Fruit fly (Drosophila melanogaster) whole organism, embryonic: ENCODE data around the gene RpL24.

Experiments
- ATbp ChIP-seq: fragments of 200-800 bp; sonication (Bioruptor generic); optimal IDR thresholded peaks from 2 replicates; lab custom pipeline; 2017; ENCODE audit warnings: missing biosample characterization, mild to moderate bottlenecking, missing genetic modification characterization, missing genetic modification reagents
- Abd-B ChIP-seq: fragments of 200-800 bp; sonication (Bioruptor generic); optimal IDR thresholded peaks from 2 replicates; lab custom pipeline; 2018; ENCODE audit warnings: missing biosample characterization, mild to moderate bottlenecking, missing genetic modification characterization, moderate library complexity
- CG10431 ChIP-seq: fragments of 200-800 bp; sonication (Bioruptor generic); optimal IDR thresholded peaks from 3 replicates; lab custom pipeline; 2018; ENCODE audit warnings: missing biosample characterization, mild to moderate bottlenecking, missing genetic modification characterization
- CG11093 ChIP-seq: fragments of 200-800 bp; sonication (Bioruptor generic); IDR thresholded peaks from 3 replicates; pipeline ENCODE4 v1.3.6; 2022; ENCODE audit warnings: missing biosample characterization, missing genetic modification characterization
- CG11723 ChIP-seq: fragments of 200-800 bp; sonication (Bioruptor generic); optimal IDR thresholded peaks from 2 replicates; lab custom pipeline; 2017; ENCODE audit warnings: missing biosample characterization, mild to moderate bottlenecking, missing genetic modification characterization
- CG12769 ChIP-seq: fragments of 200-800 bp; sonication (Bioruptor generic); optimal IDR thresholded peaks from 2 replicates; lab custom pipeline; 2019; ENCODE audit warnings: missing biosample characterization, mild to moderate bottlenecking, missing genetic modification characterization, moderate library complexity
- CG13894 ChIP-seq: fragments of 200-800 bp; sonication (Bioruptor generic); optimal IDR thresholded peaks from 3 replicates; lab custom pipeline; 2018; ENCODE audit warnings: missing biosample characterization, mild to moderate bottlenecking, missing genetic modification characterization, moderate library complexity
- CG15269 ChIP-seq: fragments of 200-800 bp; sonication (Bioruptor generic); optimal IDR thresholded peaks from 2 replicates; lab custom pipeline; 2018; ENCODE audit warnings: missing biosample characterization, mild to moderate bottlenecking, missing genetic modification characterization, moderate library complexity
- CG1647 ChIP-seq: fragments of 200-800 bp; sonication (Bioruptor generic); optimal IDR thresholded peaks from 3 replicates; lab custom pipeline; 2016; ENCODE audit warnings: missing biosample characterization, missing genetic modification characterization
- CG2712 ChIP-seq: fragments of 200-800 bp; optimal IDR thresholded peaks from 3 replicates; lab custom pipeline; 2019; ENCODE audit warnings: missing biosample characterization, mild to moderate bottlenecking, missing genetic modification characterization, moderate library complexity
- CG2875 ChIP-seq: fragments of 200-800 bp; sonication (Bioruptor generic); optimal IDR thresholded peaks from 2 replicates; lab custom pipeline; 2017; ENCODE audit warnings: missing biosample characterization, mild to moderate bottlenecking, missing genetic modification characterization, missing genetic modification reagents
- CG30020 ChIP-seq: fragments of 200-800 bp; optimal IDR thresholded peaks from 2 replicates; lab custom pipeline; 2019; ENCODE audit warnings: missing biosample characterization, mild to moderate bottlenecking, missing genetic modification characterization, moderate library complexity
- CG33213 ChIP-seq: fragments of 200-800 bp; sonication (Bioruptor generic); optimal IDR thresholded peaks from 3 replicates; lab custom pipeline; 2016; ENCODE audit warnings: missing biosample characterization, missing genetic modification characterization
- CG4282 ChIP-seq: fragments of 200-800 bp; sonication (Bioruptor generic); optimal IDR thresholded peaks from 2 replicates; lab custom pipeline; 2016; ENCODE audit warnings: missing biosample characterization, missing genetic modification characterization
- CG4360 ChIP-seq: fragments of 200-800 bp; sonication (Bioruptor generic); IDR thresholded peaks from 2 replicates; pipeline ENCODE4 v1.3.6; 2022; ENCODE audit warnings: missing biosample characterization, missing genetic modification characterization
- CG4707 ChIP-seq: fragments of 200-800 bp; sonication (Bioruptor generic); optimal IDR thresholded peaks from 2 replicates; lab custom pipeline; 2018; ENCODE audit warnings: missing biosample characterization, mild to moderate bottlenecking, missing genetic modification characterization, moderate library complexity
- CG4854 ChIP-seq: fragments of 200-800 bp; sonication (Bioruptor generic); optimal IDR thresholded peaks from 2 replicates; lab custom pipeline; 2016; ENCODE audit warnings: missing biosample characterization, missing genetic modification characterization, inconsistent platforms
- CG6254 ChIP-seq: fragments of 200-800 bp; sonication (Bioruptor generic); optimal IDR thresholded peaks from 3 replicates; lab custom pipeline; 2017; ENCODE audit warnings: mild to moderate bottlenecking, missing biosample characterization, missing genetic modification reagents, missing genetic modification characterization
- CG7745 ChIP-seq: fragments of 200-800 bp; sonication (Bioruptor generic); optimal IDR thresholded peaks from 2 replicates; lab custom pipeline; 2018; ENCODE audit warnings: missing biosample characterization, mild to moderate bottlenecking, missing genetic modification characterization, moderate library complexity
- Camta ChIP-seq: fragments of 200-800 bp; sonication (Bioruptor generic); optimal IDR thresholded peaks from 2 replicates; lab custom pipeline; 2016; ENCODE audit warnings: missing biosample characterization, missing genetic modification characterization
- Dbx ChIP-seq: fragments of 200-800 bp; sonication (Bioruptor generic); IDR thresholded peaks from 3 replicates; pipeline ENCODE4 v1.3.6; 2022; ENCODE audit warnings: missing biosample characterization, missing genetic modification characterization
- Fer1 ChIP-seq: fragments of 200-800 bp; sonication (Bioruptor generic); optimal IDR thresholded peaks from 2 replicates; lab custom pipeline; 2017; ENCODE audit warnings: missing biosample characterization, mild to moderate bottlenecking, missing genetic modification characterization
- HLH3B ChIP-seq: fragments of 200-800 bp; sonication (Bioruptor generic); IDR thresholded peaks from 2 replicates; pipeline ENCODE4 v1.3.6; 2022; ENCODE audit warnings: missing biosample characterization, missing genetic modification characterization
- Hr51 ChIP-seq, 2 experiments: fragments of 200-800 bp; sonication (Bioruptor generic); optimal IDR thresholded peaks; 2 replicates in 1 of 2; 3 replicates in 1 of 2; lab custom pipeline; 2016 to 2018; ENCODE audit warnings: missing biosample characterization in 2 of 2, missing genetic modification characterization in 2 of 2, mild to moderate bottlenecking in 1 of 2, moderate library complexity in 1 of 2
- NFAT ChIP-seq: fragments of 200-800 bp; sonication (Bioruptor generic); IDR thresholded peaks from 2 replicates; pipeline ENCODE4 v1.3.6; 2022; ENCODE audit warnings: missing biosample characterization, missing genetic modification characterization
- Oaz ChIP-seq: fragments of 200-800 bp; sonication (Bioruptor generic); IDR thresholded peaks from 2 replicates; pipeline ENCODE4 v1.3.6; 2022; ENCODE audit warnings: missing biosample characterization, missing genetic modification characterization
- Ssrp ChIP-seq: fragments of 200-800 bp; sonication (Bioruptor generic); optimal IDR thresholded peaks from 2 replicates; lab custom pipeline; 2018; ENCODE audit warnings: missing biosample characterization, mild to moderate bottlenecking, missing genetic modification characterization, moderate library complexity
- TFAM ChIP-seq: fragments of 200-800 bp; sonication (Bioruptor generic); optimal IDR thresholded peaks from 2 replicates; lab custom pipeline; 2017; ENCODE audit warnings: missing biosample characterization, missing genetic modification characterization, inconsistent platforms
- ab ChIP-seq: fragments of 200-800 bp; sonication (Bioruptor generic); optimal IDR thresholded peaks from 2 replicates; lab custom pipeline; 2016; ENCODE audit warnings: missing biosample characterization, missing genetic modification characterization
- bab2 ChIP-seq: fragments of 200-800 bp; sonication (Bioruptor generic); optimal IDR thresholded peaks from 2 replicates; lab custom pipeline; 2016; ENCODE audit warnings: missing biosample characterization, missing genetic modification characterization
- btn ChIP-seq: fragments of 200-800 bp; sonication (Bioruptor generic); optimal IDR thresholded peaks from 2 replicates; lab custom pipeline; 2016; ENCODE audit warnings: missing biosample characterization, missing genetic modification characterization
- crol ChIP-seq: fragments of 200-800 bp; sonication (Bioruptor generic); IDR thresholded peaks from 2 replicates; pipeline ENCODE4 v1.3.6; 2022; ENCODE audit warnings: missing biosample characterization, missing genetic modification characterization
- da ChIP-seq: fragments of 200-800 bp; sonication (Bioruptor generic); optimal IDR thresholded peaks from 2 replicates; lab custom pipeline; 2016; ENCODE audit warnings: missing biosample characterization, missing genetic modification characterization
- emc ChIP-seq: fragments of 200-800 bp; sonication (Bioruptor generic); optimal IDR thresholded peaks from 2 replicates; lab custom pipeline; 2016; ENCODE audit warnings: missing biosample characterization, missing genetic modification characterization
- fd102C ChIP-seq: fragments of 200-800 bp; sonication (Bioruptor generic); optimal IDR thresholded peaks from 2 replicates; lab custom pipeline; 2018; ENCODE audit warnings: missing biosample characterization, mild to moderate bottlenecking, missing genetic modification characterization, moderate library complexity
- fd3F ChIP-seq: fragments of 200-800 bp; sonication (Bioruptor generic); optimal IDR thresholded peaks from 2 replicates; lab custom pipeline; 2018; ENCODE audit warnings: missing biosample characterization, mild to moderate bottlenecking, missing genetic modification characterization, moderate library complexity
- fd96Cb ChIP-seq: fragments of 200-800 bp; sonication (Bioruptor generic); optimal IDR thresholded peaks from 2 replicates; lab custom pipeline; 2018; ENCODE audit warnings: missing biosample characterization, mild to moderate bottlenecking, missing genetic modification characterization, moderate library complexity
- gfzf ChIP-seq: fragments of 200-800 bp; sonication (Bioruptor generic); optimal IDR thresholded peaks from 2 replicates; lab custom pipeline; 2016; ENCODE audit warnings: missing biosample characterization, mild to moderate bottlenecking, missing genetic modification characterization, moderate library complexity
- kay ChIP-seq: fragments of 200-800 bp; sonication (Bioruptor generic); optimal IDR thresholded peaks from 2 replicates; lab custom pipeline; 2016; ENCODE audit warnings: missing biosample characterization, missing genetic modification characterization
- luna ChIP-seq: fragments of 200-800 bp; sonication (Bioruptor generic); optimal IDR thresholded peaks from 2 replicates; lab custom pipeline; 2016; ENCODE audit warnings: missing biosample characterization, missing genetic modification characterization
- mam ChIP-seq: fragments of 200-800 bp; sonication (Bioruptor generic); optimal IDR thresholded peaks from 3 replicates; lab custom pipeline; 2016; ENCODE audit warnings: missing biosample characterization, missing genetic modification characterization
- mld ChIP-seq: fragments of 200-800 bp; sonication (Bioruptor generic); IDR thresholded peaks from 3 replicates; pipeline ENCODE4 v1.3.6; 2022; ENCODE audit warnings: missing biosample characterization, missing genetic modification characterization; ENCODE audit not compliant: partially characterized antibody
- nerfin-1 ChIP-seq: fragments of 200-800 bp; sonication (Bioruptor generic); optimal IDR thresholded peaks from 3 replicates; lab custom pipeline; 2019; ENCODE audit warnings: missing biosample characterization, mild to moderate bottlenecking, missing genetic modification characterization, moderate library complexity
- odd ChIP-seq: fragments of 200-800 bp; sonication (Bioruptor generic); optimal IDR thresholded peaks from 2 replicates; lab custom pipeline; 2017; ENCODE audit warnings: missing biosample characterization, mild to moderate bottlenecking, missing genetic modification characterization
- ranshi ChIP-seq: fragments of 200-800 bp; sonication (Bioruptor generic); IDR thresholded peaks from 2 replicates; pipeline ENCODE4 v1.3.6; 2022; ENCODE audit warnings: missing biosample characterization, missing genetic modification characterization
- ro ChIP-seq: fragments of 200-800 bp; sonication (Bioruptor generic); IDR thresholded peaks from 2 replicates; pipeline ENCODE4 v1.3.6; 2022; ENCODE audit warnings: missing biosample characterization, missing genetic modification characterization
- schlank ChIP-seq: fragments of 200-800 bp; sonication (Bioruptor generic); optimal IDR thresholded peaks from 2 replicates; lab custom pipeline; 2018; ENCODE audit warnings: missing biosample characterization, mild to moderate bottlenecking, missing genetic modification characterization
- sisA ChIP-seq: fragments of 200-800 bp; sonication (Bioruptor generic); IDR thresholded peaks from 2 replicates; pipeline ENCODE4 v1.3.6; 2022; ENCODE audit warnings: missing biosample characterization, missing genetic modification characterization
- slp2 ChIP-seq: fragments of 200-800 bp; sonication (Bioruptor generic); optimal IDR thresholded peaks from 2 replicates; lab custom pipeline; 2016; ENCODE audit warnings: missing biosample characterization, missing genetic modification characterization
- wek ChIP-seq: fragments of 200-800 bp; sonication (Bioruptor generic); optimal IDR thresholded peaks from 3 replicates; lab custom pipeline; 2018; ENCODE audit warnings: missing biosample characterization, mild to moderate bottlenecking, missing genetic modification characterization, moderate library complexity
- z ChIP-seq: fragments of 200-800 bp; sonication (Bioruptor generic); IDR thresholded peaks from 3 replicates; pipeline ENCODE4 v1.3.6; 2022; ENCODE audit warnings: missing biosample characterization, missing genetic modification characterization

The RpL24 gene

DNA sequence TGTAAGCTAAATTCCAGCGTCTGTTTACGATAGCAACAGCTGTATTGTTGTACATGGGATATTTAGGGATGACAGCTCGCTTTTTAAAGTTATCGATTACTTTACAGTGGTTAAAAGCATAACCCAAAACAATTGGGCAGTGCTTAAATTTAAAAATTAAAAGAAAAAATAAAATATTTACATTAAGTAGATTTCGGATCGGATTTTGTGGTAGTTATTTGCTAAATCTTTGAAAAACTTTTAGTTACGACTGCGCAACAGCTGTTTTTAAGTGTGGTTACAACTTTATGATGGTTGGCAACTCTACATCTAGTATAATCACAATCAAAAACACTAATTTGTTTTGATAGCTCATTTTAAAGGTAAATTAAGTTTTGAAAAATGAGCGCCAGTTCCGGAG is 7.7 kb downstream of the RpL24 start, which contains the start of the genes Ing5 and CG7099 (continued):
- peak; percentile 87 for TF ChIP-seq CG30020
- no peak for TF ChIP-seq CG12769 (tag; lab: Kevin White, UChicago)
- TF ChIP-seq CG33213 (GFP tag; lab: Kevin White, UChicago): peak; percentile 81
- TF ChIP-seq Oaz: peak; percentile 92
- peak; percentile 4 for TF ChIP-seq gfzf (GFP tag; lab: Kevin White, UChicago)
- peak; percentile 96 for TF ChIP-seq HLH3B (GFP tag; lab: Robert Waterston, UW)
- TF ChIP-seq fd3F (GFP tag; lab: Kevin White, UChicago): peak; percentile 96
- peak; percentile 95 for TF ChIP-seq CG11093 (GFP tag; lab: Robert Waterston, UW)
- TF ChIP-seq TFAM (GFP tag; lab: Kevin White, UChicago): peak; percentile 53
- peak; percentile 95 for TF ChIP-seq NFAT
- TF ChIP-seq schlank: peak; percentile 80
- peak; percentile 94 for TF ChIP-seq mam (GFP tag; lab: Kevin White, UChicago)
- TF ChIP-seq kay (GFP tag; lab: Kevin White, UChicago): peak; percentile 93
- peak; percentile 61 for TF ChIP-seq btn
- peak; percentile 84 for TF ChIP-seq emc (GFP tag; lab: Kevin White, UChicago)
- TF ChIP-seq da (GFP tag; lab: Kevin White, UChicago): peak; percentile 83
- peak; percentile 97 for TF ChIP-seq Ssrp
- peak; percentile 96 for TF ChIP-seq Dbx
- TF ChIP-seq crol (GFP tag; lab: Robert Waterston, UW): peak; percentile 55
- TF ChIP-seq wek (GFP tag; lab: Kevin White, UChicago): peak; percentile 74
- TF ChIP-seq ATbp: peak; percentile 90
- TF ChIP-seq CG4360 (GFP tag; lab: Robert Waterston, UW): peak; percentile 79
- peak; percentile 91 for TF ChIP-seq CG4282 (GFP tag; lab: Kevin White, UChicago)
- peak; percentile 93 for TF ChIP-seq nerfin-1 (tag; lab: Kevin White, UChicago)
- peak; percentile 96 for TF ChIP-seq CG13894
- peak; percentile 54 for TF ChIP-seq luna (GFP tag; lab: Kevin White, UChicago)
- peak; percentile 95 for TF ChIP-seq CG10431 (GFP tag; lab: Kevin White, UChicago)
- peak; percentile 90 for TF ChIP-seq ro (GFP tag; lab: Robert Waterston, UW)
- TF ChIP-seq CG2712 (tag; lab: Kevin White, UChicago): peak; percentile 97
- TF ChIP-seq CG1647 (GFP tag; lab: Kevin White, UChicago): peak; percentile 94
- TF ChIP-seq ranshi (GFP tag; lab: Robert Waterston, UW): peak; percentile 97
- TF ChIP-seq fd102C (GFP tag; lab: Kevin White, UChicago): peak; percentile 74
- peak; percentile 89 for TF ChIP-seq ab (GFP tag; lab: Kevin White, UChicago)
- peak; percentile 85 for TF ChIP-seq odd (GFP tag; lab: Kevin White, UChicago)
- TF ChIP-seq CG2875: peak; percentile 88
- TF ChIP-seq CG7745: peak; percentile 54
- TF ChIP-seq Hr51 (GFP tag; optimal IDR thresholded peaks at IDR 0.05; lab: Kevin White, UChicago): peak; percentile 95 to 96
- TF ChIP-seq fd96Cb (tag; lab: Kevin White, UChicago): peak; percentile 96
- peak; percentile 49; the same call in 1 of the 3 replicates for TF ChIP-seq z (GFP tag; lab: Robert Waterston, UW)
- TF ChIP-seq CG11723 (GFP tag; lab: Kevin White, UChicago): peak; percentile 89
- TF ChIP-seq CG4707 (GFP tag; lab: Kevin White, UChicago): peak; percentile 82
- no peak for TF ChIP-seq mld (GFP tag; lab: Robert Waterston, UW)
- peak; percentile 92 for TF ChIP-seq Camta (GFP tag; lab: Kevin White, UChicago)
- peak; percentile 96 for TF ChIP-seq CG15269 (tag; lab: Kevin White, UChicago)
- TF ChIP-seq slp2: peak; percentile 86
- peak; percentile 94 for TF ChIP-seq bab2 (GFP tag; lab: Kevin White, UChicago)
- TF ChIP-seq CG6254 (GFP tag; lab: Kevin White, UChicago): peak; percentile 87
- TF ChIP-seq sisA (GFP tag; lab: Robert Waterston, UW): peak; percentile 97
- TF ChIP-seq CG4854 (GFP tag; lab: Kevin White, UChicago): peak; percentile 96
- TF ChIP-seq Fer1 (GFP tag; lab: Kevin White, UChicago): peak; percentile 94
- TF ChIP-seq Abd-B (GFP tag; lab: Kevin White, UChicago): peak; percentile 98
